Worm (Caenorhabditis elegans) whole organism, early embryonic: ENCODE data around the gene C44C1.1.

Source experiments
- B0310.2 ChIP-seq: sonication (generic microtip); optimal IDR thresholded peaks from 2 replicates; lab custom pipeline; 2016; ENCODE audit warnings: mild to moderate bottlenecking, missing genetic modification characterization, missing compliant biosample characterization
- F13C5.2 ChIP-seq: sonication (generic microtip); optimal IDR thresholded peaks from 2 replicates; lab custom pipeline; 2017; ENCODE audit warnings: mild to moderate bottlenecking, missing genetic modification characterization, inconsistent platforms, missing compliant biosample characterization
- aly-1 ChIP-seq: sonication (generic microtip); optimal IDR thresholded peaks from 2 replicates; lab custom pipeline; 2016; ENCODE audit warnings: missing genetic modification characterization, missing compliant biosample characterization
- ama-1 ChIP-seq: fragments of 150-350 bp; optimal IDR thresholded peaks from 2 replicates; lab custom pipeline; 2014
- ceh-13 ChIP-seq: fragments of 200-800 bp; sonication (Bioruptor generic); optimal IDR thresholded peaks from 2 replicates; lab custom pipeline; 2018; ENCODE audit warnings: mild to moderate bottlenecking, missing genetic modification characterization, missing compliant biosample characterization
- ceh-36 ChIP-seq: sonication (generic microtip); optimal IDR thresholded peaks from 2 replicates; lab custom pipeline; 2016; ENCODE audit warnings: missing genetic modification characterization, inconsistent platforms, missing compliant biosample characterization
- ets-7 ChIP-seq: sonication (generic microtip); optimal IDR thresholded peaks from 2 replicates; lab custom pipeline; 2016; ENCODE audit warnings: missing genotype, missing genetic modification characterization, missing compliant biosample characterization
- flt-1 ChIP-seq: fragments of 200-800 bp; sonication (Bioruptor generic); IDR thresholded peaks from 2 replicates; pipeline ENCODE4 v1.3.6; 2022; ENCODE audit warnings: missing genetic modification characterization, missing compliant biosample characterization
- hmbx-1 ChIP-seq: sonication (generic microtip); optimal IDR thresholded peaks from 2 replicates; lab custom pipeline; 2016; ENCODE audit warnings: mild to moderate bottlenecking, missing genetic modification characterization, missing compliant biosample characterization
- hmg-4 ChIP-seq: fragments of 200-800 bp; sonication (Bioruptor generic); optimal IDR thresholded peaks from 2 replicates; lab custom pipeline; 2018; ENCODE audit warnings: mild to moderate bottlenecking, missing genetic modification characterization, missing compliant biosample characterization
- hnd-1 ChIP-seq: sonication (generic microtip); optimal IDR thresholded peaks from 2 replicates; lab custom pipeline; 2016; ENCODE audit warnings: missing genetic modification characterization, missing compliant biosample characterization
- pes-1 ChIP-seq: fragments of 200-800 bp; sonication (Bioruptor generic); IDR thresholded peaks from 2 replicates; pipeline ENCODE4 v1.3.6; 2022; ENCODE audit warnings: missing genetic modification reagents, missing genetic modification characterization, missing compliant biosample characterization
- scrt-1 ChIP-seq: fragments of 200-800 bp; sonication (Bioruptor generic); IDR thresholded peaks from 2 replicates; pipeline ENCODE4 v1.3.6; 2022; ENCODE audit warnings: missing genetic modification characterization, missing compliant biosample characterization
- sea-1 ChIP-seq: fragments of 200-800 bp; sonication (Bioruptor generic); conservative IDR thresholded peaks from 2 replicates; pipeline ENCODE4 v1.3.6; 2022; ENCODE audit warnings: missing genetic modification characterization, missing compliant biosample characterization
- tbx-11 ChIP-seq: fragments of 200-800 bp; sonication (Bioruptor generic); IDR thresholded peaks from 2 replicates; pipeline ENCODE4 v1.3.6; 2022; ENCODE audit warnings: missing genetic modification characterization, missing compliant biosample characterization
- tbx-37 ChIP-seq: fragments of 200-800 bp; sonication (Bioruptor generic); conservative IDR thresholded peaks from 2 replicates; pipeline ENCODE4 v1.3.6; 2022; ENCODE audit warnings: missing genetic modification reagents, missing genetic modification characterization, missing compliant biosample characterization
- tra-4 ChIP-seq: sonication (generic microtip); optimal IDR thresholded peaks from 2 replicates; lab custom pipeline; 2017; ENCODE audit warnings: missing genetic modification characterization, missing compliant biosample characterization

Gene C44C1.1

ce11 chrX:991274-991673 lies 10.7 kb downstream of the C44C1.1 start, which contains the start of the genes C09E10.3 and dgk-1:
TSS of gene C09E10.3 (minus strand) at chrX:991374.
TSS of gene dgk-1 (minus strand) at chrX:991456.
- no peak for TF ChIP-seq hnd-1 (tag; lab: Kevin White, UChicago)
- TF ChIP-seq flt-1 (GFP tag; lab: Robert Waterston, UW): no peak

ce11 chrX:992650-993403 lies 12.3 kb downstream of the C44C1.1 start:
- TF ChIP-seq sea-1 (GFP tag; lab: Robert Waterston, UW): no peak
- TF ChIP-seq aly-1 (tag; lab: Kevin White, UChicago): peak; percentile 74
- TF ChIP-seq scrt-1 (GFP tag; lab: Robert Waterston, UW): no peak
- TF ChIP-seq ceh-13: no peak
- TF ChIP-seq pes-1: no peak
- TF ChIP-seq hmbx-1: no peak
- TF ChIP-seq tra-4 (tag; lab: Kevin White, UChicago): no peak
- no peak for TF ChIP-seq ama-1 (lab: Kevin White, UChicago)
- no peak for TF ChIP-seq tbx-11 (GFP tag; lab: Robert Waterston, UW)
- peak; percentile 51 for TF ChIP-seq hmg-4
- no peak for TF ChIP-seq flt-1 (GFP tag; lab: Robert Waterston, UW)
- TF ChIP-seq F13C5.2 (tag; lab: Kevin White, UChicago): peak; percentile 63

DNA sequence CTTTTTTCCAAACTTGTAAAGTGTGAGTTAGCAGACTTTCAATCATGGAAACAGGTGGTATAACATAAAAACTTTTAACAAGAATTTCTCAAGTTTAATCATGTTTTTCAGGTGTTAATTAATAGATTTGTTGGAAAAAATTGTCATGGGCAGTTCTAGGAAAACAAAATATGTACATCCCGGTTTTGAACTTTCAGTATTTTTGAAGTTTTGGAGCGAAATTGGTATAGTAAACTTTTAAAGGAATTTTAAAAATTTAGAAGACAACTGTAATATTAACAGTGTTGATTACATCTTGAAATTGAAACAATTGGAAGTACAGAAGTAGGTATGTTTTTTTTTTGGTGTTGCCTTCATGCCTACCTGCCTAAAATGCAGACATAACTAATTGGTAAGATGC lies 14.1 kb downstream of the C44C1.1 start:
- no peak for TF ChIP-seq B0310.2 (tag; lab: Kevin White, UChicago)
- TF ChIP-seq flt-1 (GFP tag; lab: Robert Waterston, UW): no peak

- TF ChIP-seq tra-4 (tag; lab: Kevin White, UChicago) (no peak), hmbx-1 (no peak), hmg-4 (no peak), ets-7 (tag; lab: Kevin White, UChicago) (no peak), pes-1 (no peak), sea-1 (GFP tag; lab: Robert Waterston, UW) (no peak), ama-1 (lab: Kevin White, UChicago) (no peak), flt-1 (GFP tag; lab: Robert Waterston, UW) (no peak), hnd-1 (tag; lab: Kevin White, UChicago) (no peak), scrt-1 (GFP tag; lab: Robert Waterston, UW) (no peak), B0310.2 (tag; lab: Kevin White, UChicago) (no peak), tbx-37 (no peak), ceh-36 (tag; lab: Kevin White, UChicago) (no peak), tbx-11 (GFP tag; lab: Robert Waterston, UW) (no peak), aly-1 (tag; lab: Kevin White, UChicago) (no peak), ceh-13 (no peak), F13C5.2 (tag; lab: Kevin White, UChicago) (no peak)
Observed at ce11 chrX:1004037-1004436, 23.5 kb downstream of the C44C1.1 start, which contains the start of gene cutl-21. TSS of gene cutl-21 (plus strand) at chrX:1004337.

ce11 chrX:1005026-1005425 lies 24.4 kb downstream of the C44C1.1 start:
- TF ChIP-seq ceh-36 (tag; lab: Kevin White, UChicago): no peak
- no peak for TF ChIP-seq aly-1 (tag; lab: Kevin White, UChicago)
- TF ChIP-seq hnd-1 (tag; lab: Kevin White, UChicago): no peak
- TF ChIP-seq sea-1 (GFP tag; lab: Robert Waterston, UW): no peak
- no peak for TF ChIP-seq tra-4 (tag; lab: Kevin White, UChicago)
- no peak for TF ChIP-seq hmg-4
- TF ChIP-seq hmbx-1: no peak
- TF ChIP-seq tbx-11 (GFP tag; lab: Robert Waterston, UW): no peak
- TF ChIP-seq tbx-37: no peak
- TF ChIP-seq scrt-1 (GFP tag; lab: Robert Waterston, UW): no peak
- no peak for TF ChIP-seq F13C5.2 (tag; lab: Kevin White, UChicago)

ce11 chrX:1009512-1009911 lies 28.9 kb downstream of the C44C1.1 start:
- TF ChIP-seq ceh-36 (tag; lab: Kevin White, UChicago): no peak
- no peak for TF ChIP-seq B0310.2 (tag; lab: Kevin White, UChicago)
- no peak for TF ChIP-seq tra-4 (tag; lab: Kevin White, UChicago)
- TF ChIP-seq hmbx-1: no peak
- no peak for TF ChIP-seq tbx-37
- TF ChIP-seq flt-1 (GFP tag; lab: Robert Waterston, UW): no peak
- no peak for TF ChIP-seq aly-1 (tag; lab: Kevin White, UChicago)
- TF ChIP-seq pes-1: no peak
- no peak for TF ChIP-seq F13C5.2 (tag; lab: Kevin White, UChicago)
- TF ChIP-seq tbx-11 (GFP tag; lab: Robert Waterston, UW): no peak

ce11 chrX:1010627-1011452 lies 30.3 kb downstream of the C44C1.1 start:
- TF ChIP-seq hmg-4: peak; percentile 14
- TF ChIP-seq pes-1: no peak

DNA sequence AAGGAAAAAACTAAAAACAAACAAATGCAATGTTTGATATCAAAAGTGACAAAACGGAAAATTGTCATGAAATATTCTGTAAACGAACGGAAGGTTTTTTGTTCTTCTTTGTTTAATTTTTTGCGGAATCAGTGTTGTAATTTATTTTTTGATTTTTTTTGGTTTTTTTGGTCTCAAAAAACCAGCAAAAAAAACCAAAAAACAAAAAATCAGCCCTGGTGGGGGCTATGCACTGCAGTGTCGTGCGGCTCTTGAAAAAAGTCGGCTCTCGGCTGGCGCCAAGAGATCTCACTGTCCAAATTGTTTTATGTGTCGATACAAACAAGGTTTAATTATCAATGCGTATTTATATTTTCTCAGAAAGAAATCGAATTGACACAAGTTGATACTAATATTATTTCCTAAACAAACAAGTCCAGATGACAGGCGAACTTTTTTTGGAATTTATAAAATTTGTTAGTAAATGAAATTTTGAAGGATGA lies 31.9 kb downstream of the C44C1.1 start:
- TF ChIP-seq hmbx-1: no peak
- TF ChIP-seq ets-7 (tag; lab: Kevin White, UChicago): no peak
- no peak for TF ChIP-seq ceh-13
- no peak for TF ChIP-seq tbx-37
- no peak for TF ChIP-seq tbx-11 (GFP tag; lab: Robert Waterston, UW)
- no peak for TF ChIP-seq ceh-36 (tag; lab: Kevin White, UChicago)
- no peak for TF ChIP-seq F13C5.2 (tag; lab: Kevin White, UChicago)
- no peak for TF ChIP-seq ama-1 (lab: Kevin White, UChicago)
- TF ChIP-seq flt-1 (GFP tag; lab: Robert Waterston, UW): no peak
- no peak for TF ChIP-seq tra-4 (tag; lab: Kevin White, UChicago)
- no peak for TF ChIP-seq B0310.2 (tag; lab: Kevin White, UChicago)
- no peak for TF ChIP-seq aly-1 (tag; lab: Kevin White, UChicago)
- no peak for TF ChIP-seq sea-1 (GFP tag; lab: Robert Waterston, UW)
